Fruit fly (Drosophila melanogaster): ENCODE measurements around the gene Ssdp.

DNA sequence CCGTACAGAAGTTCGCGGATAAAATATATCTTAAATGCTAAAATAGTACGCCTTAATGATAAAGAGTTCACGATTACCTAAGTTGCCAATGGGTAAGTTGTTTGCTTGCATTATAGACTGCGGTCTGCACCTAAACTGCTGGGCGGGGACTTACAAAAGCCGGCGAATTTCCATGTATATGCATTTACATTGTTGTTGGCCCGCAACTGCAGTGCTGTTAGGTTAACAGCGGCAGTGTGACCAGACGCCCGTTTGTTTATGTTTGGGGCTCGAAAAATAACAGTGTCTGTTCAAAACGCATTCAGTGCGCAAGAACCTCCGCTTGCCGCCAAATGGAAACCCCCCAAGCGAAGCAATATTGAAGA lies 472 bp upstream of the Ssdp start:
- no peak for TF ChIP-seq NfI (GFP tag; optimal IDR thresholded peaks at IDR 0.05)
- no peak for TF ChIP-seq dmrt11E (tag; optimal IDR thresholded peaks at IDR 0.05)
- TF ChIP-seq eve (GFP tag; optimal IDR thresholded peaks at IDR 0.05): no peak
- TF ChIP-seq ind (GFP tag; optimal IDR thresholded peaks at IDR 0.05): no peak
- TF ChIP-seq Optix (GFP tag; IDR thresholded peaks at IDR 0.05): no peak
- no peak for TF ChIP-seq H2.0 (GFP tag; IDR thresholded peaks at IDR 0.05)
- TF ChIP-seq CG7745 (tag; optimal IDR thresholded peaks at IDR 0.05): no peak
- TF ChIP-seq CG10147 (GFP tag; optimal IDR thresholded peaks at IDR 0.05): no peak
- no peak for TF ChIP-seq CG4328 (GFP tag; optimal IDR thresholded peaks at IDR 0.05)
- TF ChIP-seq sc (optimal IDR thresholded peaks at IDR 0.05): no peak
- no peak for TF ChIP-seq sc (GFP tag; optimal IDR thresholded peaks at IDR 0.05)

Measured in whole organism, embryonic.